Worm (Caenorhabditis elegans): ENCODE results near the gene Y82E9BR.8.
A peak's percentile ranks its signal among the peaks of the same experiment; 100 is the strongest.

ce11 chrIII:1401497-1401990 is 43.7 kb upstream of the Y82E9BR.8 start, which contains the start of gene pals-19:
- TF ChIP-seq ama-1 (optimal IDR thresholded peaks at IDR 0.05) (no peak), dmd-6 (GFP tag; IDR thresholded peaks at IDR 0.05) (peak; percentile 47; the same call in 1 of the 2 replicates), ceh-32 (tag; optimal IDR thresholded peaks at IDR 0.05; ENCODE audit: poor library complexity) (no peak), unc-39 (tag; optimal IDR thresholded peaks at IDR 0.05) (no peak), nhr-11 (tag; optimal IDR thresholded peaks at IDR 0.05) (no peak), ZK546.5 (tag; optimal IDR thresholded peaks at IDR 0.05) (no peak), madf-5 (GFP tag; IDR thresholded peaks at IDR 0.05) (no peak), hlh-11 (tag; optimal IDR thresholded peaks at IDR 0.05) (peak; percentile 17), ztf-11 (tag; optimal IDR thresholded peaks at IDR 0.05) (no peak)

Data from whole organism, L4 larva.